Worm (Caenorhabditis elegans): ENCODE data around the gene C38H2.3.

- TF ChIP-seq tbx-37 (GFP tag; conservative IDR thresholded peaks at IDR 0.05) (no peak), hnd-1 (tag; optimal IDR thresholded peaks at IDR 0.05) (no peak), ceh-13 (GFP tag; optimal IDR thresholded peaks at IDR 0.05) (no peak), aly-1 (tag; optimal IDR thresholded peaks at IDR 0.05) (no peak), ama-1 (optimal IDR thresholded peaks at IDR 0.05) (no peak), B0310.2 (tag; optimal IDR thresholded peaks at IDR 0.05) (no peak), tra-4 (tag; optimal IDR thresholded peaks at IDR 0.05) (no peak), flt-1 (GFP tag; IDR thresholded peaks at IDR 0.05) (no peak), hmg-4 (GFP tag; optimal IDR thresholded peaks at IDR 0.05) (no peak), scrt-1 (GFP tag; IDR thresholded peaks at IDR 0.05) (no peak), ets-7 (tag; optimal IDR thresholded peaks at IDR 0.05) (no peak), hmbx-1 (tag; optimal IDR thresholded peaks at IDR 0.05) (no peak), F13C5.2 (tag; optimal IDR thresholded peaks at IDR 0.05) (no peak), pes-1 (GFP tag; IDR thresholded peaks at IDR 0.05) (no peak)
These were observed 33.0 kb downstream of the C38H2.3 start for ce11 chrIII:10353423-10353822.

Measured in whole organism, early embryonic.